Worm (Caenorhabditis elegans) whole organism, young adult: ENCODE data around the gene Y16B4A.2.
A peak's percentile ranks its signal among the peaks of the same experiment; 100 is the strongest.

Source experiments
- B0035.1 ChIP-seq: sonication (generic microtip); optimal IDR thresholded peaks from 2 replicates; lab custom pipeline; 2016; ENCODE audit warnings: missing genetic modification characterization, mild to moderate bottlenecking, missing compliant biosample characterization, missing genotype, missing genetic modification reagents
- B0261.1 ChIP-seq: sonication (generic microtip); optimal IDR thresholded peaks from 2 replicates; lab custom pipeline; 2016; ENCODE audit warnings: mild to moderate bottlenecking, missing genetic modification characterization, moderate library complexity, missing compliant biosample characterization
- B0336.3 ChIP-seq: fragments of 200-800 bp; sonication (Bioruptor generic); IDR thresholded peaks from 2 replicates; pipeline ENCODE4 v1.3.6; 2022; ENCODE audit warnings: missing genetic modification characterization, missing compliant biosample characterization
- F33H1.4 ChIP-seq: fragments of 200-800 bp; sonication (Bioruptor generic); IDR thresholded peaks from 2 replicates; pipeline ENCODE4 v1.3.6; 2022; ENCODE audit warnings: missing genetic modification reagents, missing genetic modification characterization, missing compliant biosample characterization
- F55B11.4 ChIP-seq: sonication (generic microtip); optimal IDR thresholded peaks from 2 replicates; lab custom pipeline; 2016; ENCODE audit warnings: missing compliant biosample characterization, missing genetic modification characterization, borderline replicate concordance; ENCODE audit not compliant: insufficient read depth
- Y53G8AR.9 ChIP-seq: fragments of 200-800 bp; sonication (Bioruptor generic); conservative IDR thresholded peaks from 2 replicates; pipeline ENCODE4 v1.3.6; 2022; ENCODE audit warnings: missing genetic modification reagents, missing genetic modification characterization, missing compliant biosample characterization
- Y56A3A.18 ChIP-seq: fragments of 200-800 bp; sonication (Bioruptor generic); IDR thresholded peaks from 2 replicates; pipeline ENCODE4 v1.3.6; 2022; ENCODE audit warnings: missing genetic modification reagents, missing genetic modification characterization, missing compliant biosample characterization
- Y95B8A.8 ChIP-seq: fragments of 200-800 bp; sonication (Bioruptor generic); IDR thresholded peaks from 2 replicates; pipeline ENCODE4 v1.3.6; 2022; ENCODE audit warnings: missing genetic modification reagents, missing genetic modification characterization, missing compliant biosample characterization
- ZK185.1 ChIP-seq: sonication (generic microtip); optimal IDR thresholded peaks from 2 replicates; lab custom pipeline; 2016; ENCODE audit warnings: mild to moderate bottlenecking, missing genetic modification characterization, missing compliant biosample characterization; ENCODE audit not compliant: poor library complexity, severe bottlenecking
- akir-1 ChIP-seq: fragments of 200-800 bp; sonication (Bioruptor generic); optimal IDR thresholded peaks from 2 replicates; lab custom pipeline; 2018; ENCODE audit warnings: mild to moderate bottlenecking, missing genetic modification characterization, moderate library complexity, missing compliant biosample characterization
- ama-1 ChIP-seq, 3 experiments: fragments of 150-350 bp in 1 of 3; sonication (generic microtip) in 2 of 3; optimal IDR thresholded peaks; 2 replicates each; lab custom pipeline; 2014 to 2018; ENCODE audit warnings: missing biosample characterization in 2 of 3, missing genetic modification characterization in 2 of 3, missing genetic modification reagents in 2 of 3
- attf-6 ChIP-seq: fragments of 200-800 bp; sonication (Bioruptor generic); IDR thresholded peaks from 2 replicates; pipeline ENCODE4 v1.3.6; 2022; ENCODE audit warnings: missing genetic modification reagents, missing genetic modification characterization, missing compliant biosample characterization
- die-1 ChIP-seq: sonication (generic microtip); optimal IDR thresholded peaks from 2 replicates; lab custom pipeline; 2016; ENCODE audit warnings: missing genotype, mild to moderate bottlenecking, missing genetic modification characterization, missing compliant biosample characterization
- dox-1 ChIP-seq: fragments of 200-800 bp; sonication (Bioruptor generic); IDR thresholded peaks from 2 replicates; pipeline ENCODE4 v1.3.6; 2022; ENCODE audit warnings: missing genetic modification reagents, missing genetic modification characterization, missing compliant biosample characterization
- dpff-1 ChIP-seq: sonication (generic microtip); optimal IDR thresholded peaks from 2 replicates; lab custom pipeline; 2017; ENCODE audit warnings: mild to moderate bottlenecking, missing genetic modification characterization, missing compliant biosample characterization
- egl-44 ChIP-seq: fragments of 200-800 bp; sonication (Bioruptor generic); IDR thresholded peaks from 2 replicates; pipeline ENCODE4 v1.3.6; 2022; ENCODE audit warnings: missing genetic modification reagents, missing genetic modification characterization, missing compliant biosample characterization
- gei-17 ChIP-seq: fragments of 200-800 bp; sonication (Bioruptor generic); optimal IDR thresholded peaks from 2 replicates; lab custom pipeline; 2018; ENCODE audit warnings: mild to moderate bottlenecking, missing genetic modification characterization, missing compliant biosample characterization
- hlh-12 ChIP-seq: sonication (generic microtip); optimal IDR thresholded peaks from 2 replicates; lab custom pipeline; 2016; ENCODE audit warnings: missing genetic modification characterization, missing compliant biosample characterization
- let-526 ChIP-seq: fragments of 200-800 bp; sonication (Bioruptor generic); IDR thresholded peaks from 2 replicates; pipeline ENCODE4 v1.3.6; 2022; ENCODE audit warnings: missing genetic modification reagents, missing genetic modification characterization, missing compliant biosample characterization
- lin-40 ChIP-seq: sonication (generic microtip); optimal IDR thresholded peaks from 2 replicates; lab custom pipeline; 2016; ENCODE audit warnings: missing genetic modification characterization, mild to moderate bottlenecking, missing compliant biosample characterization, missing genotype, missing genetic modification reagents
- lin-54 ChIP-seq: fragments of 200-800 bp; sonication (Bioruptor generic); optimal IDR thresholded peaks from 2 replicates; lab custom pipeline; 2018; ENCODE audit warnings: mild to moderate bottlenecking, missing genetic modification characterization, missing compliant biosample characterization
- madf-3 ChIP-seq: fragments of 200-800 bp; sonication (Bioruptor generic); IDR thresholded peaks from 2 replicates; pipeline ENCODE4 v1.3.6; 2022; ENCODE audit warnings: missing genetic modification reagents, missing genetic modification characterization, missing compliant biosample characterization
- nfyb-1 ChIP-seq: fragments of 200-800 bp; sonication (Bioruptor generic); IDR thresholded peaks from 2 replicates; pipeline ENCODE4 v1.3.6; 2022; ENCODE audit warnings: missing genetic modification reagents, missing genetic modification characterization, missing compliant biosample characterization
- nhr-27 ChIP-seq: fragments of 200-800 bp; sonication (Bioruptor generic); optimal IDR thresholded peaks from 2 replicates; lab custom pipeline; 2018; ENCODE audit warnings: mild to moderate bottlenecking, missing genetic modification characterization, moderate library complexity, missing compliant biosample characterization
- nhr-80 ChIP-seq: sonication (generic microtip); optimal IDR thresholded peaks from 2 replicates; lab custom pipeline; 2016; ENCODE audit warnings: missing genetic modification characterization, missing compliant biosample characterization
- nhr-90 ChIP-seq: sonication (generic microtip); optimal IDR thresholded peaks from 2 replicates; lab custom pipeline; 2016; ENCODE audit warnings: missing genotype, mild to moderate bottlenecking, missing genetic modification characterization, missing compliant biosample characterization
- pha-4 ChIP-seq: fragments of 150-350 bp; sonication (generic microtip); optimal IDR thresholded peaks from 2 replicates; lab custom pipeline; 2014; ENCODE audit warnings: missing biosample characterization, missing genetic modification reagents, missing genetic modification characterization
- rcor-1 ChIP-seq: fragments of 200-800 bp; sonication (Bioruptor generic); IDR thresholded peaks from 2 replicates; pipeline ENCODE4 v1.3.6; 2022; ENCODE audit warnings: missing genetic modification reagents, missing genetic modification characterization, missing compliant biosample characterization
- repo-1 ChIP-seq: sonication (generic microtip); optimal IDR thresholded peaks from 2 replicates; lab custom pipeline; 2017; ENCODE audit warnings: mild to moderate bottlenecking, missing genetic modification characterization, missing compliant biosample characterization
- snpc-3.4 ChIP-seq: sonication (generic microtip); optimal IDR thresholded peaks from 2 replicates; lab custom pipeline; 2017; ENCODE audit warnings: missing genetic modification characterization, mild to moderate bottlenecking, missing compliant biosample characterization, antibody characterized with exemption, moderate library complexity, missing genotype, missing genetic modification reagents
- somi-1 ChIP-seq: fragments of 200-800 bp; sonication (Bioruptor generic); optimal IDR thresholded peaks from 2 replicates; lab custom pipeline; 2018; ENCODE audit warnings: mild to moderate bottlenecking, missing genetic modification characterization, missing compliant biosample characterization
- unc-130 ChIP-seq: sonication (generic microtip); optimal IDR thresholded peaks from 2 replicates; lab custom pipeline; 2016; ENCODE audit warnings: missing genetic modification reagents, missing genetic modification characterization, missing compliant biosample characterization
- zfh-2 ChIP-seq: fragments of 200-800 bp; sonication (Bioruptor generic); conservative IDR thresholded peaks from 2 replicates; pipeline ENCODE4 v1.3.6; 2022; ENCODE audit warnings: missing genetic modification reagents, missing genetic modification characterization, missing compliant biosample characterization
- zim-3 ChIP-seq: sonication (generic microtip); optimal IDR thresholded peaks from 2 replicates; lab custom pipeline; 2017; ENCODE audit warnings: mild to moderate bottlenecking, missing genetic modification characterization, moderate library complexity, missing compliant biosample characterization
- ztf-26 ChIP-seq: sonication (generic microtip); optimal IDR thresholded peaks from 2 replicates; lab custom pipeline; 2017; ENCODE audit warnings: missing genetic modification characterization, missing compliant biosample characterization
- ztf-3 ChIP-seq: fragments of 200-800 bp; sonication (Bioruptor generic); optimal IDR thresholded peaks from 2 replicates; lab custom pipeline; 2018; ENCODE audit warnings: mild to moderate bottlenecking, missing genetic modification characterization, missing compliant biosample characterization

Y16B4A.2 gene

ce11 chrX:14810718-14811117 lies 39.1 kb upstream of the Y16B4A.2 start, which contains the start of gene atf-4 (continued):
- TF ChIP-seq snpc-3.4 (tag; lab: Kevin White, UChicago), result no peak
- peak; percentile 72 for TF ChIP-seq nhr-80
- TF ChIP-seq attf-6 (GFP tag; lab: Robert Waterston, UW), result no peak
- TF ChIP-seq lin-40 (tag; lab: Kevin White, UChicago), result peak; percentile 46
- no peak for TF ChIP-seq B0261.1
- TF ChIP-seq lin-54 (GFP tag; lab: Kevin White, UChicago), result peak; percentile 14
- TF ChIP-seq rcor-1, result 0 out of 2 replicates have a peak, but pooled peaks have one; percentile 11
- TF ChIP-seq ztf-26 (tag; lab: Kevin White, UChicago), result no peak
- peak; percentile 6 for TF ChIP-seq somi-1
- 0 out of 2 replicates have a peak, but pooled peaks have one; percentile 10 for TF ChIP-seq nfyb-1 (GFP tag; lab: Robert Waterston, UW)

- TF ChIP-seq F33H1.4 (GFP tag; lab: Robert Waterston, UW), result no peak
- TF ChIP-seq dpff-1 (tag; lab: Kevin White, UChicago), result no peak
- TF ChIP-seq let-526 (GFP tag; lab: Robert Waterston, UW), result no peak
- no peak for TF ChIP-seq B0261.1
These were observed 38.3 kb upstream of the Y16B4A.2 start for ce11 chrX:14809905-14810304.

ce11 chrX:14808796-14809195 lies 37.1 kb upstream of the Y16B4A.2 start:
- 0 out of 2 replicates have a peak, but pooled peaks have one; percentile 47 for TF ChIP-seq nfyb-1 (GFP tag; lab: Robert Waterston, UW)
- TF ChIP-seq zim-3 (tag; lab: Kevin White, UChicago), result peak; percentile 59
- TF ChIP-seq repo-1 (tag; lab: Kevin White, UChicago), result peak; percentile 59
- peak; percentile 23 for TF ChIP-seq nhr-27 (tag; lab: Kevin White, UChicago)
- no peak for TF ChIP-seq lin-40 (tag; lab: Kevin White, UChicago)
- TF ChIP-seq ama-1 (optimal IDR thresholded peaks at IDR 0.05; lab: Kevin White, UChicago), result peak; percentile 58
- TF ChIP-seq ama-1 (GFP tag; optimal IDR thresholded peaks at IDR 0.05; lab: Kevin White, UChicago), result no peak
- no peak for TF ChIP-seq F55B11.4 (tag; lab: Kevin White, UChicago)
- TF ChIP-seq snpc-3.4 (tag; lab: Kevin White, UChicago), result no peak
- TF ChIP-seq B0336.3 (GFP tag; lab: Robert Waterston, UW), result 0 out of 2 replicates have a peak, but pooled peaks have one; percentile 43
- 0 out of 2 replicates have a peak, but pooled peaks have one; percentile 75 for TF ChIP-seq Y56A3A.18
- peak; percentile 49; the same call in 1 of the 2 replicates for TF ChIP-seq Y53G8AR.9 (GFP tag; lab: Robert Waterston, UW)

ce11 chrX:14806936-14807335 lies 35.3 kb upstream of the Y16B4A.2 start, which contains the start of gene F42D1.4:
Gene F42D1.4 (plus strand): TSS chrX:14807236.
- no peak for TF ChIP-seq attf-6 (GFP tag; lab: Robert Waterston, UW)
- TF ChIP-seq madf-3, result no peak
- no peak for TF ChIP-seq unc-130 (GFP tag; lab: Kevin White, UChicago)
- no peak for TF ChIP-seq akir-1 (GFP tag; lab: Kevin White, UChicago)
- TF ChIP-seq hlh-12 (tag; lab: Kevin White, UChicago), result no peak
- no peak for TF ChIP-seq die-1 (tag; lab: Kevin White, UChicago)
- TF ChIP-seq gei-17, result no peak
- no peak for TF ChIP-seq zfh-2 (GFP tag; lab: Robert Waterston, UW)
- no peak for TF ChIP-seq Y95B8A.8 (GFP tag; lab: Robert Waterston, UW)
- TF ChIP-seq ama-1 (optimal IDR thresholded peaks at IDR 0.05; lab: Kevin White, UChicago), result no peak
- TF ChIP-seq ama-1 (GFP tag; optimal IDR thresholded peaks at IDR 0.05; lab: Kevin White, UChicago), result no peak
- TF ChIP-seq B0035.1 (tag; lab: Kevin White, UChicago), result no peak
- no peak for TF ChIP-seq ZK185.1 (tag; lab: Kevin White, UChicago)
- TF ChIP-seq dox-1 (GFP tag; lab: Robert Waterston, UW), result no peak
- no peak for TF ChIP-seq ztf-3 (GFP tag; lab: Kevin White, UChicago)
- TF ChIP-seq nhr-90 (tag; lab: Kevin White, UChicago), result no peak
- no peak for TF ChIP-seq egl-44 (GFP tag; lab: Robert Waterston, UW)
- no peak for TF ChIP-seq somi-1
- TF ChIP-seq pha-4, result no peak
- TF ChIP-seq, all 124 proteins: peak for 0
